Fruit fly (Drosophila melanogaster) whole organism, embryonic: ENCODE results near the gene Fer2.
A peak's percentile ranks its signal among the peaks of the same experiment; 100 is the strongest.

Source experiments
- ATbp ChIP-seq: fragments of 200-800 bp; sonication (Bioruptor generic); optimal IDR thresholded peaks from 2 replicates; lab custom pipeline; 2017; ENCODE audit warnings: missing biosample characterization, mild to moderate bottlenecking, missing genetic modification characterization, missing genetic modification reagents
- Atf6 ChIP-seq: fragments of 200-800 bp; sonication (Bioruptor generic); IDR thresholded peaks from 2 replicates; pipeline ENCODE4 v1.3.6; 2022; ENCODE audit warnings: missing biosample characterization, missing genetic modification characterization
- B-H1 ChIP-seq: fragments of 200-800 bp; sonication (Bioruptor generic); IDR thresholded peaks from 3 replicates; pipeline ENCODE4 v1.3.6; 2022; ENCODE audit warnings: missing biosample characterization, missing genetic modification characterization
- CG10979 ChIP-seq: fragments of 200-800 bp; sonication (Bioruptor generic); optimal IDR thresholded peaks from 2 replicates; lab custom pipeline; 2018; ENCODE audit warnings: missing biosample characterization, mild to moderate bottlenecking, missing genetic modification characterization, moderate library complexity
- CG12391 ChIP-seq: fragments of 200-800 bp; sonication (Bioruptor generic); optimal IDR thresholded peaks from 3 replicates; lab custom pipeline; 2018; ENCODE audit warnings: missing biosample characterization, mild to moderate bottlenecking, missing genetic modification characterization, moderate library complexity
- CG13296 ChIP-seq: fragments of 200-800 bp; sonication (Bioruptor generic); optimal IDR thresholded peaks from 3 replicates; lab custom pipeline; 2018; ENCODE audit warnings: missing biosample characterization, mild to moderate bottlenecking, missing genetic modification characterization
- CG14014 ChIP-seq: fragments of 200-800 bp; sonication (Bioruptor generic); IDR thresholded peaks from 2 replicates; pipeline ENCODE4 v1.3.6; 2022; ENCODE audit warnings: missing biosample characterization, missing genetic modification characterization
- CG15601 ChIP-seq: fragments of 200-800 bp; sonication (Bioruptor generic); optimal IDR thresholded peaks from 3 replicates; lab custom pipeline; 2019; ENCODE audit warnings: missing biosample characterization, mild to moderate bottlenecking, missing genetic modification characterization, moderate library complexity
- CG17186 ChIP-seq: fragments of 200-800 bp; sonication (Bioruptor generic); optimal IDR thresholded peaks from 3 replicates; lab custom pipeline; 2017; ENCODE audit warnings: missing biosample characterization, missing genetic modification reagents, missing genetic modification characterization
- CG18011 ChIP-seq: fragments of 200-800 bp; sonication (Bioruptor generic); optimal IDR thresholded peaks from 2 replicates; lab custom pipeline; 2017; ENCODE audit warnings: missing biosample characterization, missing genetic modification characterization, mild to moderate bottlenecking, moderate library complexity, missing genotype
- CG18619 ChIP-seq: fragments of 200-800 bp; sonication (Bioruptor generic); optimal IDR thresholded peaks from 3 replicates; lab custom pipeline; 2017; ENCODE audit warnings: missing biosample characterization, mild to moderate bottlenecking, missing genetic modification characterization
- CG2202 ChIP-seq: fragments of 200-800 bp; sonication (Bioruptor generic); optimal IDR thresholded peaks from 2 replicates; lab custom pipeline; 2018; ENCODE audit warnings: missing biosample characterization, mild to moderate bottlenecking, missing genetic modification characterization
- CG2712 ChIP-seq: fragments of 200-800 bp; optimal IDR thresholded peaks from 3 replicates; lab custom pipeline; 2019; ENCODE audit warnings: missing biosample characterization, mild to moderate bottlenecking, missing genetic modification characterization, moderate library complexity
- CG30431 ChIP-seq: fragments of 200-800 bp; sonication (Bioruptor generic); optimal IDR thresholded peaks from 2 replicates; lab custom pipeline; 2017; ENCODE audit warnings: missing biosample characterization, missing genetic modification characterization
- CG31441 ChIP-seq: fragments of 200-800 bp; sonication (Bioruptor generic); IDR thresholded peaks from 2 replicates; pipeline ENCODE4 v1.3.6; 2022; ENCODE audit warnings: missing biosample characterization, missing genetic modification characterization
- CG3281 ChIP-seq: fragments of 200-800 bp; sonication (Bioruptor generic); optimal IDR thresholded peaks from 3 replicates; lab custom pipeline; 2017; ENCODE audit warnings: missing biosample characterization, mild to moderate bottlenecking, missing genetic modification characterization
- CG34422 ChIP-seq: fragments of 200-800 bp; sonication (Bioruptor generic); IDR thresholded peaks from 3 replicates; pipeline ENCODE4 v1.3.6; 2022; ENCODE audit warnings: missing biosample characterization, missing genetic modification characterization
- CG4730 ChIP-seq: fragments of 200-800 bp; sonication (Bioruptor generic); IDR thresholded peaks from 2 replicates; pipeline ENCODE4 v1.3.6; 2022; ENCODE audit warnings: missing biosample characterization, missing genetic modification characterization
- CG6254 ChIP-seq: fragments of 200-800 bp; sonication (Bioruptor generic); optimal IDR thresholded peaks from 3 replicates; lab custom pipeline; 2017; ENCODE audit warnings: mild to moderate bottlenecking, missing biosample characterization, missing genetic modification reagents, missing genetic modification characterization
- CG7271 ChIP-seq: fragments of 200-800 bp; sonication (Bioruptor generic); optimal IDR thresholded peaks from 2 replicates; lab custom pipeline; 2018; ENCODE audit warnings: missing biosample characterization, mild to moderate bottlenecking, missing genetic modification characterization, moderate library complexity
- CG7839 ChIP-seq: fragments of 200-800 bp; sonication (Bioruptor generic); optimal IDR thresholded peaks from 3 replicates; lab custom pipeline; 2018; ENCODE audit warnings: missing biosample characterization, mild to moderate bottlenecking, missing genetic modification characterization, moderate library complexity
- E2f2 ChIP-seq: fragments of 200-800 bp; sonication (Bioruptor generic); IDR thresholded peaks from 2 replicates; pipeline ENCODE4 v1.3.6; 2022; ENCODE audit warnings: missing biosample characterization, missing genetic modification characterization
- Meics ChIP-seq: fragments of 200-800 bp; sonication (Bioruptor generic); optimal IDR thresholded peaks from 2 replicates; lab custom pipeline; 2017; ENCODE audit warnings: missing biosample characterization, mild to moderate bottlenecking, missing genetic modification characterization
- Ptx1 ChIP-seq: fragments of 200-800 bp; sonication (Bioruptor generic); IDR thresholded peaks from 2 replicates; pipeline ENCODE4 v1.3.6; 2022; ENCODE audit warnings: missing biosample characterization, missing genetic modification characterization
- Ravus ChIP-seq: fragments of 200-800 bp; sonication (Bioruptor generic); IDR thresholded peaks from 2 replicates; pipeline ENCODE4 v1.3.6; 2022; ENCODE audit warnings: missing biosample characterization, missing genetic modification characterization
- Sin3A ChIP-seq: fragments of >200 bp; optimal IDR thresholded peaks from 2 replicates; lab custom pipeline; 2018
- ab ChIP-seq: fragments of 200-800 bp; sonication (Bioruptor generic); optimal IDR thresholded peaks from 2 replicates; lab custom pipeline; 2016; ENCODE audit warnings: missing biosample characterization, missing genetic modification characterization
- ash1 ChIP-seq: fragments of 200-800 bp; sonication (Bioruptor generic); optimal IDR thresholded peaks from 2 replicates; lab custom pipeline; 2018; ENCODE audit warnings: missing biosample characterization, mild to moderate bottlenecking, missing genetic modification characterization
- ato ChIP-seq: fragments of 200-800 bp; sonication (Bioruptor generic); IDR thresholded peaks from 2 replicates; pipeline ENCODE4 v1.3.6; 2022; ENCODE audit warnings: missing biosample characterization, missing genetic modification characterization; ENCODE audit not compliant: partially characterized antibody
- bbx ChIP-seq: fragments of 200-800 bp; sonication (Bioruptor generic); IDR thresholded peaks from 2 replicates; pipeline ENCODE4 v1.3.6; 2022; ENCODE audit warnings: missing biosample characterization, missing genetic modification characterization; ENCODE audit not compliant: partially characterized antibody
- bigmax ChIP-seq: fragments of 200-800 bp; sonication (Bioruptor generic); optimal IDR thresholded peaks from 2 replicates; lab custom pipeline; 2018; ENCODE audit warnings: missing biosample characterization, mild to moderate bottlenecking, missing genetic modification characterization
- bowl ChIP-seq: fragments of 200-800 bp; sonication (Bioruptor generic); IDR thresholded peaks from 2 replicates; pipeline ENCODE4 v1.3.6; 2022; ENCODE audit warnings: missing biosample characterization, missing genetic modification characterization
- caup ChIP-seq: fragments of 200-800 bp; sonication (Bioruptor generic); optimal IDR thresholded peaks from 3 replicates; lab custom pipeline; 2017; ENCODE audit warnings: missing biosample characterization, mild to moderate bottlenecking, missing genetic modification characterization, moderate library complexity; ENCODE audit not compliant: severe bottlenecking
- cg ChIP-seq: fragments of 200-800 bp; sonication (Bioruptor generic); optimal IDR thresholded peaks from 3 replicates; lab custom pipeline; 2019; ENCODE audit warnings: missing biosample characterization, mild to moderate bottlenecking, missing genetic modification characterization, moderate library complexity
- chinmo ChIP-seq: fragments of 200-800 bp; sonication (Bioruptor generic); IDR thresholded peaks from 4 replicates; pipeline ENCODE4 v1.3.6; 2022; ENCODE audit warnings: missing biosample characterization, missing genetic modification characterization; ENCODE audit not compliant: partially characterized antibody
- corto ChIP-seq: fragments of 200-800 bp; sonication (Bioruptor generic); optimal IDR thresholded peaks from 2 replicates; lab custom pipeline; 2016; ENCODE audit warnings: missing biosample characterization, mild to moderate bottlenecking, missing genetic modification characterization, moderate library complexity
- dysf ChIP-seq: fragments of 200-800 bp; sonication (Bioruptor generic); IDR thresholded peaks from 3 replicates; pipeline ENCODE4 v1.3.6; 2022; ENCODE audit warnings: missing biosample characterization, missing genetic modification characterization
- gcm ChIP-seq: fragments of 200-800 bp; sonication (Bioruptor generic); optimal IDR thresholded peaks from 2 replicates; lab custom pipeline; 2019; ENCODE audit warnings: missing biosample characterization, mild to moderate bottlenecking, missing genetic modification characterization, moderate library complexity
- gsb-n ChIP-seq: fragments of 200-800 bp; sonication (Bioruptor generic); optimal IDR thresholded peaks from 3 replicates; lab custom pipeline; 2018; ENCODE audit warnings: missing biosample characterization, mild to moderate bottlenecking, missing genetic modification characterization
- kah ChIP-seq: fragments of 200-800 bp; sonication (Bioruptor generic); optimal IDR thresholded peaks from 2 replicates; lab custom pipeline; 2018; ENCODE audit warnings: missing biosample characterization, mild to moderate bottlenecking, missing genetic modification characterization
- lbe ChIP-seq: fragments of 200-800 bp; sonication (Bioruptor generic); optimal IDR thresholded peaks from 2 replicates; lab custom pipeline; 2016; ENCODE audit warnings: missing biosample characterization, mild to moderate bottlenecking, missing genetic modification characterization
- pho ChIP-seq: fragments of 200-800 bp; sonication (Bioruptor generic); optimal IDR thresholded peaks from 2 replicates; lab custom pipeline; 2016; ENCODE audit warnings: missing biosample characterization, missing genetic modification characterization
- schlank ChIP-seq: fragments of 200-800 bp; sonication (Bioruptor generic); optimal IDR thresholded peaks from 2 replicates; lab custom pipeline; 2018; ENCODE audit warnings: missing biosample characterization, mild to moderate bottlenecking, missing genetic modification characterization
- slp2 ChIP-seq: fragments of 200-800 bp; sonication (Bioruptor generic); optimal IDR thresholded peaks from 2 replicates; lab custom pipeline; 2016; ENCODE audit warnings: missing biosample characterization, missing genetic modification characterization
- sqz ChIP-seq: fragments of 200-800 bp; sonication (Bioruptor generic); optimal IDR thresholded peaks from 3 replicates; lab custom pipeline; 2018; ENCODE audit warnings: missing biosample characterization, mild to moderate bottlenecking, missing genetic modification characterization
- ttk ChIP-seq: fragments of 200-800 bp; sonication (Bioruptor generic); IDR thresholded peaks from 2 replicates; pipeline ENCODE4 v2.1.2; 2022; ENCODE audit warnings: missing biosample characterization, missing genetic modification characterization
- unc-4 ChIP-seq: fragments of 200-800 bp; sonication (Bioruptor generic); IDR thresholded peaks from 2 replicates; pipeline ENCODE4 v1.3.6; 2022; ENCODE audit warnings: missing biosample characterization, missing genetic modification characterization; ENCODE audit not compliant: partially characterized antibody
- unpg ChIP-seq: fragments of 200-800 bp; sonication (Bioruptor generic); optimal IDR thresholded peaks from 3 replicates; lab custom pipeline; 2018; ENCODE audit warnings: missing biosample characterization, mild to moderate bottlenecking, missing genetic modification characterization, moderate library complexity

The Fer2 gene

dm6 chr3R:16186791-16187681, 35.9 kb upstream of the Fer2 start, which contains the start of gene sra (continued):
- TF ChIP-seq CG17186 (GFP tag; lab: Kevin White, UChicago): peak; percentile 3
- TF ChIP-seq gcm (GFP tag; lab: Kevin White, UChicago): no peak
- TF ChIP-seq chinmo (GFP tag; lab: Robert Waterston, UW): peak; percentile 98
- TF ChIP-seq CG30431 (GFP tag; lab: Kevin White, UChicago): no peak
- no peak for TF ChIP-seq Ravus (GFP tag; lab: Robert Waterston, UW)
- no peak for TF ChIP-seq ttk (GFP tag; lab: Robert Waterston, UW)
- peak; percentile 33; the same call in 1 of the 2 replicates for TF ChIP-seq CG14014 (GFP tag; lab: Robert Waterston, UW)
- TF ChIP-seq CG7271 (tag; lab: Kevin White, UChicago): peak; percentile 3
- TF ChIP-seq unc-4 (GFP tag; lab: Robert Waterston, UW): peak; percentile 96
- TF ChIP-seq CG3281: peak; percentile 22
- peak; percentile 30; the same call in 1 of the 2 replicates for TF ChIP-seq CG31441 (GFP tag; lab: Robert Waterston, UW)
- no peak for TF ChIP-seq CG2202 (tag; lab: Kevin White, UChicago)
- peak; percentile 20 for TF ChIP-seq CG12391 (tag; lab: Kevin White, UChicago)
- peak; percentile 66 for TF ChIP-seq Sin3A
- peak; percentile 75; the same call in 1 of the 3 replicates for TF ChIP-seq CG34422 (GFP tag; lab: Robert Waterston, UW)
- no peak for TF ChIP-seq bowl (GFP tag; lab: Robert Waterston, UW)
- peak; percentile 29 for TF ChIP-seq Meics (GFP tag; lab: Kevin White, UChicago)
- peak; percentile 13 for TF ChIP-seq unpg (GFP tag; lab: Kevin White, UChicago)
- no peak for TF ChIP-seq CG4730
- no peak for TF ChIP-seq corto (GFP tag; lab: Kevin White, UChicago)
- no peak for TF ChIP-seq ab (GFP tag; lab: Kevin White, UChicago)
- peak; percentile 61 for TF ChIP-seq bigmax (GFP tag; lab: Kevin White, UChicago)
- peak; percentile 13 for TF ChIP-seq CG10979 (tag; lab: Kevin White, UChicago)
- peak; percentile 98 for TF ChIP-seq bbx
- TF ChIP-seq CG18619 (GFP tag; lab: Kevin White, UChicago): no peak
- no peak for TF ChIP-seq CG6254
- 0 out of 2 replicates have a peak, but pooled peaks have one; percentile 10 for TF ChIP-seq Ptx1 (GFP tag; lab: Robert Waterston, UW)
- TF ChIP-seq ash1 (GFP tag; lab: Kevin White, UChicago): peak; percentile 45
- TF ChIP-seq kah (GFP tag; lab: Kevin White, UChicago): no peak
- no peak for TF ChIP-seq ATbp (GFP tag; lab: Kevin White, UChicago)
- peak; percentile 33 for TF ChIP-seq caup (GFP tag; lab: Kevin White, UChicago)
- no peak for TF ChIP-seq schlank (tag; lab: Kevin White, UChicago)
- no peak for TF ChIP-seq Atf6 (GFP tag; lab: Robert Waterston, UW)
- TF ChIP-seq cg (GFP tag; lab: Kevin White, UChicago): peak; percentile 35
- TF ChIP-seq CG15601 (tag; lab: Kevin White, UChicago): peak; percentile 5
- TF ChIP-seq CG2712: peak; percentile 50
- TF ChIP-seq slp2 (GFP tag; lab: Kevin White, UChicago): no peak
- TF ChIP-seq gsb-n (tag; lab: Kevin White, UChicago): peak; percentile 20
- peak; percentile 21 for TF ChIP-seq CG18011 (GFP tag; lab: Kevin White, UChicago)
- TF ChIP-seq lbe (GFP tag; lab: Kevin White, UChicago): no peak
- peak; percentile 95 for TF ChIP-seq ato (GFP tag; lab: Robert Waterston, UW)
- no peak for TF ChIP-seq sqz (GFP tag; lab: Kevin White, UChicago)
- peak; percentile 33 for TF ChIP-seq CG7839
- TF ChIP-seq dysf (GFP tag; lab: Robert Waterston, UW): no peak
- peak; percentile 1 for TF ChIP-seq CG13296 (GFP tag; lab: Kevin White, UChicago)
- TF ChIP-seq B-H1 (GFP tag; lab: Robert Waterston, UW): no peak
- peak; percentile 49 for TF ChIP-seq pho (GFP tag; lab: Kevin White, UChicago)
- peak; percentile 32 for TF ChIP-seq E2f2 (GFP tag; lab: Robert Waterston, UW)
